Worm (Caenorhabditis elegans) whole organism, L1 larva: ENCODE results near the gene cyp-29A4.
A peak's percentile ranks its signal among the peaks of the same experiment; 100 is the strongest.

Experiments
- blmp-1 ChIP-seq: fragments of 150-350 bp; optimal IDR thresholded peaks from 2 replicates; lab custom pipeline; 2014; ENCODE audit warnings: missing biosample characterization, missing genetic modification characterization
- ceh-8 ChIP-seq: fragments of 200-800 bp; sonication (Bioruptor generic); optimal IDR thresholded peaks from 2 replicates; lab custom pipeline; 2018; ENCODE audit warnings: mild to moderate bottlenecking, missing genetic modification characterization, moderate library complexity, missing compliant biosample characterization
- ceh-82 ChIP-seq, 3 experiments: fragments of 150-350 bp in 1 of 3; sonication (generic microtip) in 2 of 3; optimal IDR thresholded peaks; 2 replicates each; lab custom pipeline; 2014 to 2017; ENCODE audit warnings: missing biosample characterization in 3 of 3, missing genetic modification characterization in 3 of 3
- lin-35 ChIP-seq, 2 experiments: fragments of 150-350 bp; optimal IDR thresholded peaks; 2 replicates each; lab custom pipeline; 2014; ENCODE audit warnings: missing biosample characterization in 2 of 2, missing genetic modification characterization in 2 of 2, missing genetic modification reagents in 2 of 2
- nhr-77 ChIP-seq: fragments of 150-350 bp; optimal IDR thresholded peaks from 2 replicates; lab custom pipeline; 2014; ENCODE audit warnings: missing biosample characterization, missing genetic modification characterization
- unc-62 ChIP-seq: fragments of 150-350 bp; optimal IDR thresholded peaks from 2 replicates; lab custom pipeline; 2014; ENCODE audit warnings: missing biosample characterization, missing genetic modification reagents, missing genetic modification characterization
- ztf-4 ChIP-seq: fragments of 150-350 bp; optimal IDR thresholded peaks from 2 replicates; lab custom pipeline; 2014; ENCODE audit warnings: missing biosample characterization, missing genetic modification characterization

DNA sequence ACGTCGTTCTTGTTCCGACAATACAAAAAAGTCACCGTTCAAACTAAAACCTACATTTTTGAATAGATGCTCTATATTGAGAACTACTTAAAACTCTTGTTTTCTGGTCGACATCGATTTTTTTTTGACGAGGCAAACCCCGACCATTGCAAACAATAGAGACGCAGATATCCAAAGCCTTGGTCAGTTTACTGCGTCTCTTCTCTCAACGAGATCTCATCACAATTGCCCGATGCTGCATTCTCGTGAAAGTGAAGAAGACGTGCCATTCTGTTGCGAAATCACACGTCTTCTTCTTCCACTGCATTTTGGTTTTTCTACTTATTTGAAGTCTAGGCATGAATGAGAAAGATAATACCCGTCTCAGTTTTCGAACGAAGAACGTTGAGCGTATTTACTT, 49.8 kb downstream of the cyp-29A4 start:
- TF ChIP-seq ceh-82 (tag; optimal IDR thresholded peaks at IDR 0.05; lab: Kevin White, UChicago) (peak; percentile 31 to 73 (median 69)), lin-35 (GFP tag; optimal IDR thresholded peaks at IDR 0.05; lab: Kevin White, UChicago) (peak; percentile 35 to 54), nhr-77 (no peak), unc-62 (GFP tag; lab: Kevin White, UChicago) (no peak), blmp-1 (tag; lab: Kevin White, UChicago) (peak; percentile 93), ceh-8 (GFP tag; lab: Kevin White, UChicago) (no peak), ztf-4 (no peak)
